Worm (Caenorhabditis elegans): Measurements from ENCODE around the gene dpyd-1.

DNA sequence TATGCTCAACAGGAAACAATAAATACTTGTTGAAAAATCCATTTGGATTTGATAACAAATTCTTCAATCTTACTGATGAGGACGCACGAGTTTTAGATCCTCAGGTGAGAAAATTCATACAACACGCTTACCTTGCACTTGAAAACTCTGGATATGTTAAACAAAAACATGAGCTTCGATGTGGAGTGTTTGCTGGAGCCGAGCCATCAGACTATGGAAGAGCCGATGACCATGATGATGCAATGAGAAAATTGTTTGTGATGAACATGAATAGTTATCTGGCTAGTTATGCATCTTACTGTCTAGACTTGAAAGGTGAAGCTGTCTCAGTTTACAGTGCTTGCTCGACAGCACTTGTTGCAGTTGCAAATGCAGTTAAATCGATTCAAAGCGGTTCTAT lies 33.8 kb upstream of the dpyd-1 start:
- TF ChIP-seq ztf-18 (tag; optimal IDR thresholded peaks at IDR 0.05) (no peak), C06A6.2 (GFP tag; conservative IDR thresholded peaks at IDR 0.05) (no peak), dpl-1 (GFP tag; optimal IDR thresholded peaks at IDR 0.05) (no peak)

All from whole organism, young adult.